Worm (Caenorhabditis elegans) whole organism, midembryonic: Measurements from ENCODE around the gene F32D8.5.

ENCODE experiments used
- T22C8.4 ChIP-seq: fragments of 200-800 bp; sonication (Bioruptor generic); IDR thresholded peaks from 2 replicates; pipeline ENCODE4 v1.3.6; 2022; ENCODE audit warnings: missing genetic modification characterization, missing compliant biosample characterization
- cog-1 ChIP-seq: sonication (generic microtip); optimal IDR thresholded peaks from 2 replicates; lab custom pipeline; 2016; ENCODE audit warnings: missing genetic modification characterization, missing compliant biosample characterization
- med-1 ChIP-seq: sonication (generic microtip); optimal IDR thresholded peaks from 2 replicates; lab custom pipeline; 2017; ENCODE audit warnings: missing genetic modification characterization, mild to moderate bottlenecking, missing compliant biosample characterization, antibody characterized with exemption, missing genetic modification reagents; ENCODE audit not compliant: insufficient read depth
- ref-1 ChIP-seq: fragments of 200-800 bp; sonication (Bioruptor generic); conservative IDR thresholded peaks from 2 replicates; pipeline ENCODE4 v1.3.6; 2022; ENCODE audit warnings: missing genetic modification reagents, missing genetic modification characterization, missing compliant biosample characterization
- ztf-29 ChIP-seq: fragments of 200-800 bp; sonication (Bioruptor generic); IDR thresholded peaks from 2 replicates; pipeline ENCODE4 v1.3.6; 2022; ENCODE audit warnings: missing genetic modification reagents, missing genetic modification characterization, missing compliant biosample characterization

DNA sequence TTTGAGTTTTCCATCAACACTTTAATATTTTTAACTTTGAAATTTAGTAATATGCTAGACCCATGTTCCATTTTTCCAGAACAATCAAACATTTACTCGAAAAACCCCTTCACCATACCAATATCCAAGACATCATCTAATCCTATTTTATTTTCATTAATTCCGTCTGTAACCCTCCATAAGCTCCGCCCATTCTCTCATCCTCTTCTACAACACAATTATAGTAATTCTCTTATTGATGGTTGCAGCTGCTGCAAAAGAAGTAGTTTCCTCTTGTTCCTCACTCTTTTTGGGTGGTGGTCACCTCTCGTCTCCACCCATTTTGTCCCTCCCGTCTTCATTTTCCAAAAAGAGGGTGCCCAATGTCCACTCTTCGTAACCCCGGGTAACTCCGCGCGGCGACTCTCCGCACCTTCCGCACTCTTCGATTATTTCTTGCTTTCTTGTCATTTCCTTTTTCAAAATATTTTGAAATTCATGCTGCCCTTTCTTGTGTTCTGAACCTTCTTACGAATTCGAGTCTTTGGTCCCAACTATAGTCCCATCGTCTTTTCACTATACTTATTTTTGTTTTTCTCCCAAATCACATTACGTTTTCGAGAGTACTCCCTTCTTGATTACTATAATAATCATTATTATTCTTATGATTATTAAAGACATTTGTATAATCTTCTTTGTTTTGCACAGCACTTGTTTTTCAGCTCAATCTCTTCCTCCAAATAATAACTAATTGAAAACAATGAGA lies 14.3 kb upstream of the F32D8.5 start, which contains the start of gene F32D8.1:
- TF ChIP-seq ref-1 (GFP tag; lab: Robert Waterston, UW) (no peak), T22C8.4 (GFP tag; lab: Robert Waterston, UW) (no peak), med-1 (GFP tag; lab: Kevin White, UChicago) (no peak), ztf-29 (GFP tag; lab: Robert Waterston, UW) (no peak), cog-1 (no peak)
